Worm (Caenorhabditis elegans) whole organism, L1 larva: ENCODE results near the gene C26F1.3.

ENCODE experiments used
- C04F5.9 ChIP-seq: sonication (generic microtip); optimal IDR thresholded peaks from 2 replicates; lab custom pipeline; 2016; ENCODE audit warnings: missing genetic modification characterization, missing compliant biosample characterization
- C16A3.4 ChIP-seq: fragments of 150-350 bp; optimal IDR thresholded peaks from 2 replicates; lab custom pipeline; 2014; ENCODE audit warnings: missing biosample characterization, missing genetic modification characterization
- F16B12.6 ChIP-seq: fragments of 150-350 bp; optimal IDR thresholded peaks from 2 replicates; lab custom pipeline; 2014; ENCODE audit warnings: missing biosample characterization, missing genetic modification characterization
- Y116A8C.19 ChIP-seq: sonication (generic microtip); optimal IDR thresholded peaks from 2 replicates; lab custom pipeline; 2016; ENCODE audit warnings: missing compliant biosample characterization, missing genetic modification characterization, borderline replicate concordance
- aha-1 ChIP-seq: fragments of 150-350 bp; optimal IDR thresholded peaks from 2 replicates; lab custom pipeline; 2014; ENCODE audit warnings: missing biosample characterization, missing genetic modification characterization
- aly-2 ChIP-seq: fragments of 150-350 bp; optimal IDR thresholded peaks from 2 replicates; lab custom pipeline; 2014; ENCODE audit warnings: missing biosample characterization, missing genetic modification characterization
- ama-1 ChIP-seq: fragments of 150-350 bp; optimal IDR thresholded peaks from 2 replicates; lab custom pipeline; 2014
- blmp-1 ChIP-seq: fragments of 150-350 bp; optimal IDR thresholded peaks from 2 replicates; lab custom pipeline; 2014; ENCODE audit warnings: missing biosample characterization, missing genetic modification characterization
- ceh-63 ChIP-seq: fragments of 200-800 bp; sonication (Bioruptor generic); optimal IDR thresholded peaks from 2 replicates; lab custom pipeline; 2018; ENCODE audit warnings: mild to moderate bottlenecking, missing genetic modification characterization, missing compliant biosample characterization
- ceh-88 ChIP-seq: fragments of 200-800 bp; sonication (Bioruptor generic); IDR thresholded peaks from 2 replicates; pipeline ENCODE4 v1.3.6; 2022; ENCODE audit warnings: missing genetic modification characterization, missing compliant biosample characterization
- ceh-90 ChIP-seq: sonication (generic microtip); optimal IDR thresholded peaks from 2 replicates; lab custom pipeline; 2016; ENCODE audit warnings: missing genetic modification characterization, missing compliant biosample characterization
- dpl-1 ChIP-seq, 3 experiments: fragments of 150-350 bp in 2 of 3; sonication (generic microtip) in 1 of 3; optimal IDR thresholded peaks; 2 replicates each; lab custom pipeline; 2014 to 2017; ENCODE audit warnings: missing biosample characterization in 3 of 3, missing genetic modification characterization in 3 of 3, missing genetic modification reagents in 3 of 3
- efl-1 ChIP-seq, 4 experiments: fragments of 150-350 bp; optimal IDR thresholded peaks in 3 of 4; peaks in 1 of 4; 1 replicate in 1 of 4; 2 replicates in 3 of 4; lab custom pipeline; 2014; ENCODE audit warnings: missing biosample characterization in 2 of 4, missing genetic modification characterization in 2 of 4, missing genetic modification reagents in 2 of 4
- efl-3 ChIP-seq: fragments of 200-800 bp; sonication (Bioruptor generic); optimal IDR thresholded peaks from 2 replicates; lab custom pipeline; 2018; ENCODE audit warnings: mild to moderate bottlenecking, missing genetic modification characterization, missing compliant biosample characterization
- egl-13 ChIP-seq: sonication (generic microtip); optimal IDR thresholded peaks from 2 replicates; lab custom pipeline; 2016; ENCODE audit warnings: missing genotype, missing genetic modification reagents, missing genetic modification characterization, missing compliant biosample characterization
- egl-27 ChIP-seq, 2 experiments: fragments of 150-350 bp in 1 of 2; sonication (generic microtip); optimal IDR thresholded peaks; 3 replicates each; lab custom pipeline; 2017 to 2018; ENCODE audit warnings: missing biosample characterization in 2 of 2, missing genetic modification characterization in 2 of 2, missing genetic modification reagents in 2 of 2
- elt-2 ChIP-seq: sonication (generic microtip); optimal IDR thresholded peaks from 2 replicates; lab custom pipeline; 2016; ENCODE audit warnings: missing genetic modification characterization, mild to moderate bottlenecking, inconsistent platforms, missing compliant biosample characterization, missing genetic modification reagents
- elt-3 ChIP-seq, 6 experiments: fragments of 150-350 bp in 1 of 6; sonication (generic microtip); optimal IDR thresholded peaks; 2 replicates each; lab custom pipeline; 2017 to 2018; ENCODE audit warnings: missing biosample characterization in 6 of 6, missing genetic modification characterization in 6 of 6, inconsistent platforms in 1 of 6
- ets-5 ChIP-seq: fragments of 200-800 bp; sonication (Bioruptor generic); IDR thresholded peaks from 2 replicates; pipeline ENCODE4 v1.3.6; 2022; ENCODE audit warnings: missing genetic modification characterization, missing compliant biosample characterization
- grh-1 ChIP-seq: fragments of 200-800 bp; sonication (Bioruptor generic); IDR thresholded peaks from 2 replicates; pipeline ENCODE4 v1.3.6; 2022; ENCODE audit warnings: missing genetic modification reagents, missing genetic modification characterization, missing compliant biosample characterization
- hlh-17 ChIP-seq: fragments of 200-800 bp; sonication (Bioruptor generic); optimal IDR thresholded peaks from 2 replicates; lab custom pipeline; 2018; ENCODE audit warnings: missing genetic modification characterization, mild to moderate bottlenecking, missing compliant biosample characterization, moderate library complexity, borderline replicate concordance
- hlh-4 ChIP-seq: sonication (generic microtip); optimal IDR thresholded peaks from 2 replicates; lab custom pipeline; 2016; ENCODE audit warnings: mild to moderate bottlenecking, missing genetic modification characterization, missing compliant biosample characterization
- isw-1 ChIP-seq: fragments of 200-800 bp; sonication (Bioruptor generic); IDR thresholded peaks from 2 replicates; pipeline ENCODE4 v1.3.6; 2022; ENCODE audit warnings: missing genetic modification characterization, missing compliant biosample characterization
- jun-1 ChIP-seq: fragments of 150-350 bp; optimal IDR thresholded peaks from 2 replicates; lab custom pipeline; 2014; ENCODE audit warnings: missing biosample characterization, missing genetic modification reagents, missing genetic modification characterization
- lin-13 ChIP-seq: fragments of 150-350 bp; optimal IDR thresholded peaks from 2 replicates; lab custom pipeline; 2014; ENCODE audit warnings: missing biosample characterization, missing genetic modification reagents, missing genetic modification characterization
- lin-14 ChIP-seq: fragments of 200-800 bp; sonication (Bioruptor generic); optimal IDR thresholded peaks from 2 replicates; lab custom pipeline; 2018; ENCODE audit warnings: mild to moderate bottlenecking, missing genetic modification characterization, moderate library complexity, missing compliant biosample characterization
- lin-39 ChIP-seq: fragments of 150-350 bp; optimal IDR thresholded peaks from 2 replicates; lab custom pipeline; 2014; ENCODE audit warnings: missing biosample characterization, missing genetic modification reagents, missing genetic modification characterization
- lir-3 ChIP-seq: sonication (generic microtip); optimal IDR thresholded peaks from 2 replicates; lab custom pipeline; 2016; ENCODE audit warnings: mild to moderate bottlenecking, missing genetic modification characterization, moderate library complexity, missing compliant biosample characterization; ENCODE audit not compliant: poor library complexity
- lsy-2 ChIP-seq, 2 experiments: fragments of 150-350 bp; optimal IDR thresholded peaks; 2 replicates each; lab custom pipeline; 2014; ENCODE audit warnings: missing biosample characterization in 2 of 2, missing genetic modification characterization in 2 of 2
- mef-2 ChIP-seq: fragments of 150-350 bp; optimal IDR thresholded peaks from 2 replicates; lab custom pipeline; 2014; ENCODE audit warnings: missing biosample characterization, missing genetic modification characterization
- mep-1 ChIP-seq: fragments of 150-350 bp; optimal IDR thresholded peaks from 2 replicates; lab custom pipeline; 2014; ENCODE audit warnings: missing biosample characterization, missing genetic modification characterization
- nhr-12 ChIP-seq: sonication (generic microtip); optimal IDR thresholded peaks from 2 replicates; lab custom pipeline; 2017; ENCODE audit warnings: missing biosample characterization, missing genetic modification characterization
- nhr-237 ChIP-seq: fragments of 150-350 bp; optimal IDR thresholded peaks from 2 replicates; lab custom pipeline; 2014; ENCODE audit warnings: missing biosample characterization, missing genetic modification characterization
- nhr-47 ChIP-seq: sonication (generic microtip); optimal IDR thresholded peaks from 2 replicates; lab custom pipeline; 2016; ENCODE audit warnings: mild to moderate bottlenecking, missing genetic modification characterization, moderate library complexity, missing compliant biosample characterization
- nhr-71 ChIP-seq: sonication (generic microtip); optimal IDR thresholded peaks from 2 replicates; lab custom pipeline; 2016; ENCODE audit warnings: mild to moderate bottlenecking, missing genetic modification characterization, moderate library complexity, missing compliant biosample characterization
- nhr-76 ChIP-seq: sonication (generic microtip); optimal IDR thresholded peaks from 2 replicates; lab custom pipeline; 2017; ENCODE audit warnings: missing biosample characterization, missing genetic modification characterization
- nhr-85 ChIP-seq: sonication (generic microtip); peaks from one replicate; lab custom pipeline; 2016; ENCODE audit warnings: missing genetic modification characterization, inconsistent platforms, missing compliant biosample characterization
- pax-3 ChIP-seq: fragments of 200-800 bp; sonication (Bioruptor generic); optimal IDR thresholded peaks from 2 replicates; lab custom pipeline; 2018; ENCODE audit warnings: mild to moderate bottlenecking, missing genetic modification characterization, moderate library complexity, missing compliant biosample characterization
- rnt-1 ChIP-seq: sonication (generic microtip); optimal IDR thresholded peaks from 2 replicates; lab custom pipeline; 2016; ENCODE audit warnings: mild to moderate bottlenecking, missing genetic modification characterization, moderate library complexity, missing compliant biosample characterization
- sup-37 ChIP-seq: fragments of 200-800 bp; sonication (Bioruptor generic); optimal IDR thresholded peaks from 2 replicates; lab custom pipeline; 2018; ENCODE audit warnings: mild to moderate bottlenecking, missing genetic modification characterization, missing compliant biosample characterization
- tbx-2 ChIP-seq: sonication (generic microtip); optimal IDR thresholded peaks from 2 replicates; lab custom pipeline; 2016; ENCODE audit warnings: missing genetic modification characterization, missing compliant biosample characterization
- unc-86 ChIP-seq: sonication (generic microtip); optimal IDR thresholded peaks from 2 replicates; lab custom pipeline; 2016; ENCODE audit warnings: missing genetic modification characterization, missing compliant biosample characterization
- xbp-1 ChIP-seq: sonication (generic microtip); optimal IDR thresholded peaks from 2 replicates; lab custom pipeline; 2016; ENCODE audit warnings: missing genetic modification characterization, missing compliant biosample characterization
- zip-4 ChIP-seq: fragments of 200-800 bp; sonication (Bioruptor generic); optimal IDR thresholded peaks from 2 replicates; lab custom pipeline; 2018; ENCODE audit warnings: mild to moderate bottlenecking, missing genetic modification characterization, moderate library complexity, missing compliant biosample characterization

C26F1.3 gene

ce11 chrV:7773647-7774046, 3.5 kb upstream of the C26F1.3 start:
- TF ChIP-seq elt-2 (tag; lab: Kevin White, UChicago) = no peak
- no peak for TF ChIP-seq efl-1 (optimal IDR thresholded peaks at IDR 0.05; lab: Kevin White, UChicago)
- TF ChIP-seq efl-1 (GFP tag; optimal IDR thresholded peaks at IDR 0.05 in 1 of 2; lab: Kevin White, UChicago) = no peak
- TF ChIP-seq aha-1 = no peak
- no peak for TF ChIP-seq mef-2
- TF ChIP-seq zip-4 (GFP tag; lab: Kevin White, UChicago) = no peak

- TF ChIP-seq rnt-1 (tag; lab: Kevin White, UChicago) = no peak
- TF ChIP-seq blmp-1 (tag; lab: Kevin White, UChicago) = peak; percentile 50
- TF ChIP-seq elt-3 (tag; optimal IDR thresholded peaks at IDR 0.05; lab: Kevin White, UChicago) = peak in 1 of 6 experiments; percentile 39
Observed at ce11 chrV:7774143-7774595, 2.9 kb upstream of the C26F1.3 start, which contains the start of gene grl-10. TSS of gene grl-10 (plus strand) at chrV:7774545.

ce11 chrV:7775226-7775625, 1.9 kb upstream of the C26F1.3 start:
- peak in 1 of 2 experiments; percentile 7 for TF ChIP-seq lsy-2 (tag; optimal IDR thresholded peaks at IDR 0.05; lab: Kevin White, UChicago)
- peak; percentile 52 for TF ChIP-seq nhr-85 (tag; lab: Kevin White, UChicago)
- no peak for TF ChIP-seq efl-3 (GFP tag; lab: Kevin White, UChicago)

- peak; percentile 11 for TF ChIP-seq sup-37
- TF ChIP-seq nhr-47 (tag; lab: Kevin White, UChicago) = peak; percentile 86
- TF ChIP-seq grh-1 (GFP tag; lab: Robert Waterston, UW) = peak; percentile 70
- peak; percentile 60 for TF ChIP-seq unc-86 (tag; lab: Kevin White, UChicago)
- TF ChIP-seq hlh-4 = no peak
- no peak for TF ChIP-seq nhr-12 (tag; lab: Kevin White, UChicago)
- TF ChIP-seq hlh-17 = no peak
- peak; percentile 39 for TF ChIP-seq lin-39 (tag; lab: Kevin White, UChicago)
- peak; percentile 71 for TF ChIP-seq blmp-1 (tag; lab: Kevin White, UChicago)
- no peak for TF ChIP-seq nhr-76 (tag; lab: Kevin White, UChicago)
- peak; percentile 69 for TF ChIP-seq jun-1 (tag; lab: Kevin White, UChicago)
- TF ChIP-seq pax-3 = peak; percentile 54
- no peak for TF ChIP-seq egl-27 (tag; optimal IDR thresholded peaks at IDR 0.05; lab: Kevin White, UChicago)
- peak; percentile 39 for TF ChIP-seq ama-1 (lab: Kevin White, UChicago)
- no peak for TF ChIP-seq Y116A8C.19
- peak; percentile 50 for TF ChIP-seq F16B12.6 (tag; lab: Kevin White, UChicago)
- TF ChIP-seq nhr-71 (tag; lab: Kevin White, UChicago) = peak; percentile 91
- peak; percentile 88 for TF ChIP-seq lin-14 (GFP tag; lab: Kevin White, UChicago)
- TF ChIP-seq tbx-2 = peak; percentile 78
- TF ChIP-seq egl-13 = no peak
- TF ChIP-seq nhr-85 (tag; lab: Kevin White, UChicago) = peak; percentile 87
- peak; percentile 77 to 80 (median 78) for TF ChIP-seq dpl-1 (GFP tag; optimal IDR thresholded peaks at IDR 0.05; lab: Kevin White, UChicago)
- no peak for TF ChIP-seq ceh-90 (tag; lab: Kevin White, UChicago)
- TF ChIP-seq lin-13 (GFP tag; lab: Kevin White, UChicago) = peak; percentile 88
- no peak for TF ChIP-seq ceh-63 (GFP tag; lab: Kevin White, UChicago)
- peak; percentile 82 for TF ChIP-seq xbp-1
- TF ChIP-seq efl-1 (optimal IDR thresholded peaks at IDR 0.05; lab: Kevin White, UChicago) = peak; percentile 83 to 91
- TF ChIP-seq efl-1 (GFP tag; optimal IDR thresholded peaks at IDR 0.05 in 1 of 2; lab: Kevin White, UChicago) = peak; percentile 77 to 97
- no peak for TF ChIP-seq ets-5 (GFP tag; lab: Robert Waterston, UW)
- TF ChIP-seq nhr-237 (tag; lab: Kevin White, UChicago) = peak; percentile 17
- peak; percentile 37; the same call in 1 of the 2 replicates for TF ChIP-seq ceh-88 (GFP tag; lab: Robert Waterston, UW)
- peak; percentile 87 for TF ChIP-seq isw-1 (GFP tag; lab: Robert Waterston, UW)
- peak in 5 of 6 experiments; percentile 23 to 82 (median 61) for TF ChIP-seq elt-3 (tag; optimal IDR thresholded peaks at IDR 0.05; lab: Kevin White, UChicago)
- TF ChIP-seq mep-1 (tag; lab: Kevin White, UChicago) = peak; percentile 90
- TF ChIP-seq lir-3 = no peak
- TF ChIP-seq aly-2 = peak; percentile 45
- no peak for TF ChIP-seq C04F5.9
- no peak for TF ChIP-seq elt-2 (tag; lab: Kevin White, UChicago)
- peak; percentile 38 for TF ChIP-seq mef-2
- TF ChIP-seq C16A3.4 (tag; lab: Kevin White, UChicago) = peak; percentile 84
Observed at ce11 chrV:7776029-7776628, 971 bp upstream of the C26F1.3 start, which contains the start of the genes rpl-39 and rps-30. TSS of gene rpl-39 (minus strand) at chrV:7776079. TSS of gene rps-30 (plus strand) at chrV:7776578.
